Worm (Caenorhabditis elegans) whole organism, L1 larva: ENCODE data around the gene nhr-182.

ENCODE experiments used
- C04F5.9 ChIP-seq: sonication (generic microtip); optimal IDR thresholded peaks from 2 replicates; lab custom pipeline; 2016; ENCODE audit warnings: missing genetic modification characterization, missing compliant biosample characterization
- C16A3.4 ChIP-seq: fragments of 150-350 bp; optimal IDR thresholded peaks from 2 replicates; lab custom pipeline; 2014; ENCODE audit warnings: missing biosample characterization, missing genetic modification characterization
- Y116A8C.19 ChIP-seq: sonication (generic microtip); optimal IDR thresholded peaks from 2 replicates; lab custom pipeline; 2016; ENCODE audit warnings: missing compliant biosample characterization, missing genetic modification characterization, borderline replicate concordance
- aly-2 ChIP-seq: fragments of 150-350 bp; optimal IDR thresholded peaks from 2 replicates; lab custom pipeline; 2014; ENCODE audit warnings: missing biosample characterization, missing genetic modification characterization
- ceh-88 ChIP-seq: fragments of 200-800 bp; sonication (Bioruptor generic); IDR thresholded peaks from 2 replicates; pipeline ENCODE4 v1.3.6; 2022; ENCODE audit warnings: missing genetic modification characterization, missing compliant biosample characterization
- ces-1 ChIP-seq: fragments of 150-350 bp; optimal IDR thresholded peaks from 2 replicates; lab custom pipeline; 2014; ENCODE audit warnings: missing biosample characterization, missing genetic modification reagents, missing genetic modification characterization
- efl-1 ChIP-seq, 4 experiments: fragments of 150-350 bp; optimal IDR thresholded peaks in 3 of 4; peaks in 1 of 4; 1 replicate in 1 of 4; 2 replicates in 3 of 4; lab custom pipeline; 2014; ENCODE audit warnings: missing biosample characterization in 2 of 4, missing genetic modification characterization in 2 of 4, missing genetic modification reagents in 2 of 4
- efl-3 ChIP-seq: fragments of 200-800 bp; sonication (Bioruptor generic); optimal IDR thresholded peaks from 2 replicates; lab custom pipeline; 2018; ENCODE audit warnings: mild to moderate bottlenecking, missing genetic modification characterization, missing compliant biosample characterization
- elt-2 ChIP-seq: sonication (generic microtip); optimal IDR thresholded peaks from 2 replicates; lab custom pipeline; 2016; ENCODE audit warnings: missing genetic modification characterization, mild to moderate bottlenecking, inconsistent platforms, missing compliant biosample characterization, missing genetic modification reagents
- fkh-10 ChIP-seq: sonication (generic microtip); optimal IDR thresholded peaks from 2 replicates; lab custom pipeline; 2017; ENCODE audit warnings: missing biosample characterization, missing genetic modification reagents, missing genetic modification characterization
- fkh-4 ChIP-seq: sonication (generic microtip); optimal IDR thresholded peaks from 2 replicates; lab custom pipeline; 2016; ENCODE audit warnings: missing compliant biosample characterization, missing genetic modification characterization, borderline replicate concordance
- fkh-8 ChIP-seq: sonication (generic microtip); optimal IDR thresholded peaks from 2 replicates; lab custom pipeline; 2016; ENCODE audit warnings: mild to moderate bottlenecking, missing genetic modification characterization, missing compliant biosample characterization
- hlh-17 ChIP-seq: fragments of 200-800 bp; sonication (Bioruptor generic); optimal IDR thresholded peaks from 2 replicates; lab custom pipeline; 2018; ENCODE audit warnings: missing genetic modification characterization, mild to moderate bottlenecking, missing compliant biosample characterization, moderate library complexity, borderline replicate concordance
- lin-14 ChIP-seq: fragments of 200-800 bp; sonication (Bioruptor generic); optimal IDR thresholded peaks from 2 replicates; lab custom pipeline; 2018; ENCODE audit warnings: mild to moderate bottlenecking, missing genetic modification characterization, moderate library complexity, missing compliant biosample characterization
- lin-35 ChIP-seq, 2 experiments: fragments of 150-350 bp; optimal IDR thresholded peaks; 2 replicates each; lab custom pipeline; 2014; ENCODE audit warnings: missing biosample characterization in 2 of 2, missing genetic modification characterization in 2 of 2, missing genetic modification reagents in 2 of 2
- lin-39 ChIP-seq: fragments of 150-350 bp; optimal IDR thresholded peaks from 2 replicates; lab custom pipeline; 2014; ENCODE audit warnings: missing biosample characterization, missing genetic modification reagents, missing genetic modification characterization
- lir-3 ChIP-seq: sonication (generic microtip); optimal IDR thresholded peaks from 2 replicates; lab custom pipeline; 2016; ENCODE audit warnings: mild to moderate bottlenecking, missing genetic modification characterization, moderate library complexity, missing compliant biosample characterization; ENCODE audit not compliant: poor library complexity
- mef-2 ChIP-seq: fragments of 150-350 bp; optimal IDR thresholded peaks from 2 replicates; lab custom pipeline; 2014; ENCODE audit warnings: missing biosample characterization, missing genetic modification characterization
- nhr-20 ChIP-seq: sonication (generic microtip); optimal IDR thresholded peaks from 2 replicates; lab custom pipeline; 2016; ENCODE audit warnings: mild to moderate bottlenecking, missing genetic modification characterization, missing compliant biosample characterization
- nhr-84 ChIP-seq: sonication (generic microtip); optimal IDR thresholded peaks from 2 replicates; lab custom pipeline; 2017; ENCODE audit warnings: missing biosample characterization, missing genetic modification characterization
- nhr-85 ChIP-seq: sonication (generic microtip); peaks from one replicate; lab custom pipeline; 2016; ENCODE audit warnings: missing genetic modification characterization, inconsistent platforms, missing compliant biosample characterization
- pag-3 ChIP-seq: sonication (generic microtip); optimal IDR thresholded peaks from 2 replicates; lab custom pipeline; 2017; ENCODE audit warnings: missing genetic modification characterization, mild to moderate bottlenecking, missing compliant biosample characterization, antibody characterized with exemption, borderline replicate concordance; ENCODE audit not compliant: insufficient read depth
- pqm-1 ChIP-seq: sonication (generic microtip); optimal IDR thresholded peaks from 3 replicates; lab custom pipeline; 2017; ENCODE audit warnings: missing biosample characterization, missing genetic modification characterization
- rnt-1 ChIP-seq: sonication (generic microtip); optimal IDR thresholded peaks from 2 replicates; lab custom pipeline; 2016; ENCODE audit warnings: mild to moderate bottlenecking, missing genetic modification characterization, moderate library complexity, missing compliant biosample characterization
- snu-23 ChIP-seq: sonication (generic microtip); optimal IDR thresholded peaks from 2 replicates; lab custom pipeline; 2016; ENCODE audit warnings: missing genetic modification characterization, missing compliant biosample characterization
- unc-130 ChIP-seq: fragments of 150-350 bp; optimal IDR thresholded peaks from 2 replicates; lab custom pipeline; 2017; ENCODE audit warnings: missing biosample characterization, missing genetic modification characterization, inconsistent platforms
- unc-62 ChIP-seq: fragments of 150-350 bp; optimal IDR thresholded peaks from 2 replicates; lab custom pipeline; 2014; ENCODE audit warnings: missing biosample characterization, missing genetic modification reagents, missing genetic modification characterization
- unc-98 ChIP-seq: fragments of 200-800 bp; sonication (Bioruptor generic); IDR thresholded peaks from 2 replicates; pipeline ENCODE4 v1.3.6; 2022; ENCODE audit warnings: missing genetic modification characterization, missing compliant biosample characterization
- vab-15 ChIP-seq: sonication (generic microtip); optimal IDR thresholded peaks from 2 replicates; lab custom pipeline; 2017; ENCODE audit warnings: missing genotype, mild to moderate bottlenecking, missing genetic modification characterization, missing compliant biosample characterization
- zag-1 ChIP-seq: fragments of 150-350 bp; optimal IDR thresholded peaks from 2 replicates; lab custom pipeline; 2014; ENCODE audit warnings: missing biosample characterization, missing genetic modification characterization
- ztf-11 ChIP-seq, 2 experiments: sonication (generic microtip); optimal IDR thresholded peaks; 2 replicates each; lab custom pipeline; 2016 to 2017; ENCODE audit warnings: missing genetic modification characterization in 2 of 2, missing biosample characterization in 1 of 2, missing compliant biosample characterization in 1 of 2
- ztf-4 ChIP-seq: fragments of 150-350 bp; optimal IDR thresholded peaks from 2 replicates; lab custom pipeline; 2014; ENCODE audit warnings: missing biosample characterization, missing genetic modification characterization

nhr-182 gene

DNA sequence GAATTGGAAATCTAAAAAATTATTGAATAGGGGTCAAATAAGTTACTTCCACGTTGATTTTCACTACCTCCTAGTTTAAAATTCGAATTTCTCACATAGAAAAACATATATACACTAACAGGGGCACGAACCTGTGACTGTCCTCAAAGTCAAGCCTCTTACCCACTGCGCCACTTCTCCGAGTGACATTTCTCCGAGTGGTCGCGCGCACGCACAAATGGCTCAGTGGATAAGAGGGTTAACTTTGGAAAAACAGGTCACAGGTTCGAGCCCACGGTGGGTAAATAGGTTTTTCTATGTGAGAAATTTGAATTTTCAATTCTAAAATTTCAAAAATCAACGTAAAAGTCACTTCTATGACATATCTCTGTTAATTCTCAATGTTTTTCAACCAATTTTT is 17.5 kb upstream of the nhr-182 start (continued):
- TF ChIP-seq hlh-17 (GFP tag; lab: Kevin White, UChicago) (no peak), fkh-10 (GFP tag; lab: Kevin White, UChicago) (no peak), fkh-8 (tag; lab: Kevin White, UChicago) (peak; percentile 19), unc-98 (GFP tag; lab: Robert Waterston, UW) (no peak), unc-130 (no peak), lir-3 (tag; lab: Kevin White, UChicago) (no peak), ceh-88 (GFP tag; lab: Robert Waterston, UW) (no peak), nhr-84 (tag; lab: Kevin White, UChicago) (no peak), pag-3 (tag; lab: Kevin White, UChicago) (no peak), nhr-20 (peak; percentile 13), snu-23 (GFP tag; lab: Kevin White, UChicago) (peak; percentile 19), elt-2 (tag; lab: Kevin White, UChicago) (no peak)
- TF ChIP-seq, all 84 proteins: peak for 11

DNA sequence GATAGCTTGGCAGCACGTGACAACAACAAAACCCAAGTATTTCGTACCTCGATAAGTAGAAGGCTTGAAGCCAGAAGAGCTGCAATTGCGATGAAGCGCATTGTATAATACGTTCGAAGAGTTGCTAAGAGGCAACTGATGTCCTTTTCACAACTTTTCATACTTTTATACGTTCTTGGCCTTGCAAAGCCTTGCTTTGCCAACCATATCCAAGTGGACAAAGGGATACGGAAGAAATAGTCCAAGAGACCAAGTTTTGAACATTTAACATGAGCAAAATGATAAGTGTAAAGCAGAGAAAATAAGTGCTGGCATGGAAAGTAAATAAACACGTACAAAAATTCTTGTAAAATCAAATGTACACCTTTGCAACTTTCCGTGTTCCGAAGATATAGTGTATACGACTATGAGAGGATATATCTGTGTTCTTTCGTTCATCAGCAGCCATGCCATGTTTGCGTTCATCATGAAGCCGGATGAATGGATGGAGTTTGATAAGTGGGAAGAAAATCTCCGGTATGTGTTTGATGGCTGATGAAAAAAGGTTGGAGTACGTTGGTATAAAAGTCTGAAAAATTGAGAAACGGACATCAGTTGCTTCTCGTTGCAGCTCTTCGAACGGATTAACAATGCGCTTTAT is 14.6 kb upstream of the nhr-182 start, which contains the start of the genes Y5H2A.4 and abu-4:
Y5H2A.4 (minus strand) TSS at position 101 of the 640 bp plus-strand sequence.
abu-4 (plus strand) TSS at position 590 of the 640 bp plus-strand sequence.
- no peak for TF ChIP-seq ces-1 (GFP tag; lab: Kevin White, UChicago)
- TF ChIP-seq lin-35 (GFP tag; optimal IDR thresholded peaks at IDR 0.05; lab: Kevin White, UChicago), result no peak
- TF ChIP-seq pqm-1 (tag; lab: Kevin White, UChicago), result no peak
- no peak for TF ChIP-seq Y116A8C.19 (tag; lab: Kevin White, UChicago)
- no peak for TF ChIP-seq ztf-11 (tag; optimal IDR thresholded peaks at IDR 0.05; lab: Kevin White, UChicago)
- no peak for TF ChIP-seq lin-39 (tag; lab: Kevin White, UChicago)
- TF ChIP-seq zag-1 (tag; lab: Kevin White, UChicago), result no peak
- no peak for TF ChIP-seq aly-2 (tag; lab: Kevin White, UChicago)
- no peak for TF ChIP-seq nhr-85 (tag; lab: Kevin White, UChicago)
- TF ChIP-seq efl-1 (optimal IDR thresholded peaks at IDR 0.05; lab: Kevin White, UChicago), result no peak
- TF ChIP-seq efl-1 (GFP tag; optimal IDR thresholded peaks at IDR 0.05 in 1 of 2; lab: Kevin White, UChicago), result no peak
- TF ChIP-seq C16A3.4 (tag; lab: Kevin White, UChicago), result no peak

DNA sequence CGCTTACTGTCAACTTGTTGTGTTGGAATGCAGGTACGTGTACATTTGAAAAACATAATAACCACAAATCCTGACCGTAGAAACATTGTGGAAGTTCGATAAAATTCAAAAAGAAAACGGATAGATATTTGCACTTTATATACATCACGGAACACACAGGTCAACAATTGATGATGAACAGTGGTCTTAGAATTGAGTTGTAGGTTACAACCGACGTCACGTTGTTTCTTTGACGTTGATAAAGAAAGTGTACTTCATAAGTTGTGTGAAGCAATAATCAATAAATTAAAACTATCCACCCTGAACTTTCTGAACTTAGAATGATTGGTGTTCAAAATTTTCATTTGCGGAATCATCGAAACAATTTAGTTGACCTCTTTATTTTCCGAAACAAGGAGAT is 12.0 kb upstream of the nhr-182 start, which contains the start of gene Y5H2A.1:
Y5H2A.1 (minus strand) TSS at position 101 of the 400 bp plus-strand sequence.
- no peak for TF ChIP-seq mef-2
- TF ChIP-seq efl-3 (GFP tag; lab: Kevin White, UChicago), result no peak
- TF ChIP-seq nhr-84 (tag; lab: Kevin White, UChicago), result no peak
- no peak for TF ChIP-seq Y116A8C.19 (tag; lab: Kevin White, UChicago)
- TF ChIP-seq ztf-4, result no peak

DNA sequence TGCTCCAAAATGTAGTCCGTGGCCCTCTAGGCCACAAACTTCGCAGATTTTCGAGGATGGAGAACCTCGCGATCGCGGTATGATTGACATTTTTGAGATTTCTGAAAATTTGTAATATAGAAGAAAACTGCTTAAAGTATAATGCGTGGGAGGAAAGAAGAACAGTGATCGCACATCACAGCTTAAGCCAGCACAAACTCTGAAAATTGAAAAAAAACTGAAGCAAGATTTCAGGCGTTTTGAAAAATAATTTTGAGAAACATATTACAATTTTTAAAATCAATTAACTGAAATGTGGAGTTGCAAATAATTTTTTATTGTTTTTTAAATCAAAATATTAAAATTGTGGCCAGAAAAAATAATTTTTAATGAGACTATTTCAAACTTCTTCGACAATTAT is 7.2 kb upstream of the nhr-182 start, which contains the start of gene nhr-275:
nhr-275 (minus strand) TSS at position 101 of the 400 bp plus-strand sequence.
- TF ChIP-seq C04F5.9 (tag; lab: Kevin White, UChicago) (no peak), rnt-1 (tag; lab: Kevin White, UChicago) (no peak), unc-98 (GFP tag; lab: Robert Waterston, UW) (no peak), unc-62 (GFP tag; lab: Kevin White, UChicago) (no peak), lin-14 (GFP tag; lab: Kevin White, UChicago) (no peak), ztf-11 (tag; optimal IDR thresholded peaks at IDR 0.05; lab: Kevin White, UChicago) (no peak), fkh-4 (tag; lab: Kevin White, UChicago) (no peak), C16A3.4 (tag; lab: Kevin White, UChicago) (no peak), Y116A8C.19 (tag; lab: Kevin White, UChicago) (no peak), zag-1 (tag; lab: Kevin White, UChicago) (no peak), vab-15 (tag; lab: Kevin White, UChicago) (no peak)
